Worm (Caenorhabditis elegans) whole organism, mixed stage, embryonic: ENCODE data around the gene spp-14.

Source experiments
- M03D4.4 ChIP-seq: sonication (generic microtip); optimal IDR thresholded peaks from 2 replicates; lab custom pipeline; 2017; ENCODE audit warnings: mild to moderate bottlenecking, missing genetic modification characterization, missing compliant biosample characterization
- ceh-43 ChIP-seq: fragments of 200-800 bp; sonication (Bioruptor generic); optimal IDR thresholded peaks from 2 replicates; lab custom pipeline; 2018; ENCODE audit warnings: mild to moderate bottlenecking, missing genetic modification characterization, moderate library complexity, missing compliant biosample characterization
- ceh-83 ChIP-seq: fragments of 200-800 bp; sonication (Bioruptor generic); optimal IDR thresholded peaks from 2 replicates; lab custom pipeline; 2018; ENCODE audit warnings: mild to moderate bottlenecking, missing genetic modification characterization, missing compliant biosample characterization
- ces-1 ChIP-seq: fragments of 150-350 bp; optimal IDR thresholded peaks from 2 replicates; lab custom pipeline; 2014; ENCODE audit warnings: missing biosample characterization, missing genetic modification reagents, missing genetic modification characterization
- cnd-1 ChIP-seq: fragments of 200-800 bp; sonication (Bioruptor generic); optimal IDR thresholded peaks from 2 replicates; lab custom pipeline; 2018; ENCODE audit warnings: mild to moderate bottlenecking, missing genetic modification characterization, missing compliant biosample characterization
- drap-1 ChIP-seq: fragments of 200-800 bp; sonication (Bioruptor generic); optimal IDR thresholded peaks from 3 replicates; lab custom pipeline; 2018; ENCODE audit warnings: mild to moderate bottlenecking, missing genetic modification characterization, missing compliant biosample characterization
- ham-2 ChIP-seq: fragments of 200-800 bp; sonication (Bioruptor generic); optimal IDR thresholded peaks from 2 replicates; lab custom pipeline; 2018; ENCODE audit warnings: mild to moderate bottlenecking, missing genetic modification characterization, missing compliant biosample characterization
- hlh-1 ChIP-seq: fragments of 150-350 bp; optimal IDR thresholded peaks from 2 replicates; lab custom pipeline; 2014; ENCODE audit warnings: missing biosample characterization, missing genetic modification reagents, missing genetic modification characterization
- lin-13 ChIP-seq: fragments of 150-350 bp; optimal IDR thresholded peaks from 2 replicates; lab custom pipeline; 2014; ENCODE audit warnings: missing biosample characterization, missing genetic modification characterization
- lsy-2 ChIP-seq: fragments of 150-350 bp; optimal IDR thresholded peaks from 2 replicates; lab custom pipeline; 2014; ENCODE audit warnings: missing biosample characterization, missing genetic modification characterization
- mab-5 ChIP-seq: fragments of 150-350 bp; optimal IDR thresholded peaks from 2 replicates; lab custom pipeline; 2014; ENCODE audit warnings: missing biosample characterization, missing genetic modification characterization
- mep-1 ChIP-seq: fragments of 150-350 bp; optimal IDR thresholded peaks from 2 replicates; lab custom pipeline; 2017; ENCODE audit warnings: missing biosample characterization, missing genetic modification reagents, missing genetic modification characterization, inconsistent platforms
- mls-2 ChIP-seq: sonication (generic microtip); optimal IDR thresholded peaks from 2 replicates; lab custom pipeline; 2016; ENCODE audit warnings: mild to moderate bottlenecking, missing genetic modification characterization, moderate library complexity, missing compliant biosample characterization
- nhr-2 ChIP-seq: fragments of 150-350 bp; optimal IDR thresholded peaks from 2 replicates; lab custom pipeline; 2014; ENCODE audit warnings: missing biosample characterization, missing genetic modification characterization
- nhr-28 ChIP-seq: fragments of 150-350 bp; optimal IDR thresholded peaks from 2 replicates; lab custom pipeline; 2014; ENCODE audit warnings: missing biosample characterization, missing genetic modification characterization
- pha-4 ChIP-seq: fragments of 150-350 bp; optimal IDR thresholded peaks from 2 replicates; lab custom pipeline; 2018; ENCODE audit warnings: missing biosample characterization, missing genetic modification reagents, missing genetic modification characterization
- sem-2 ChIP-seq: fragments of 200-800 bp; sonication (Bioruptor generic); optimal IDR thresholded peaks from 2 replicates; lab custom pipeline; 2018; ENCODE audit warnings: mild to moderate bottlenecking, missing genetic modification characterization, missing compliant biosample characterization
- snpc-4 ChIP-seq: fragments of 150-350 bp; optimal IDR thresholded peaks from 2 replicates; lab custom pipeline; 2014; ENCODE audit warnings: missing biosample characterization, missing genetic modification characterization
- sptf-1 ChIP-seq: sonication (generic microtip); optimal IDR thresholded peaks from 2 replicates; lab custom pipeline; 2017; ENCODE audit warnings: mild to moderate bottlenecking, missing genetic modification characterization, moderate library complexity, missing compliant biosample characterization
- tbx-8 ChIP-seq: fragments of 200-800 bp; sonication (Bioruptor generic); optimal IDR thresholded peaks from 2 replicates; lab custom pipeline; 2018; ENCODE audit warnings: mild to moderate bottlenecking, missing genetic modification characterization, moderate library complexity, missing compliant biosample characterization
- unc-120 ChIP-seq: sonication (generic microtip); optimal IDR thresholded peaks from 2 replicates; lab custom pipeline; 2017; ENCODE audit warnings: missing genetic modification characterization, missing compliant biosample characterization; ENCODE audit not compliant: poor library complexity, severe bottlenecking
- unc-39 ChIP-seq: fragments of 150-350 bp; optimal IDR thresholded peaks from 2 replicates; lab custom pipeline; 2014; ENCODE audit warnings: missing biosample characterization, missing genetic modification characterization
- unc-62 ChIP-seq: fragments of 150-350 bp; optimal IDR thresholded peaks from 2 replicates; lab custom pipeline; 2014; ENCODE audit warnings: missing biosample characterization, missing genetic modification reagents, missing genetic modification characterization

spp-14 gene

ce11 chrX:7725615-7726014 is at the start of gene spp-14:
Gene spp-14 (plus strand): TSS chrX:7725979.
- TF ChIP-seq sem-2 (GFP tag; lab: Kevin White, UChicago) (no peak), ceh-43 (GFP tag; lab: Kevin White, UChicago) (no peak), nhr-2 (tag; lab: Kevin White, UChicago) (no peak), drap-1 (GFP tag; lab: Kevin White, UChicago) (no peak), mep-1 (tag; lab: Kevin White, UChicago) (no peak), mab-5 (tag; lab: Kevin White, UChicago) (no peak), snpc-4 (tag; lab: Kevin White, UChicago) (no peak), nhr-28 (tag; lab: Kevin White, UChicago) (no peak), unc-39 (tag; lab: Kevin White, UChicago) (no peak), pha-4 (no peak), tbx-8 (GFP tag; lab: Kevin White, UChicago) (no peak), M03D4.4 (no peak), ham-2 (GFP tag; lab: Kevin White, UChicago) (no peak), lsy-2 (no peak), ceh-83 (GFP tag; lab: Kevin White, UChicago) (no peak)

- TF ChIP-seq unc-39 (tag; lab: Kevin White, UChicago) (no peak), ces-1 (peak; percentile 20)
These were observed 47.2 kb upstream of the spp-14 start for ce11 chrX:7678437-7679139.

- TF ChIP-seq cnd-1 (tag; lab: Kevin White, UChicago) (no peak), sptf-1 (tag; lab: Kevin White, UChicago) (no peak), lin-13 (tag; lab: Kevin White, UChicago) (no peak), ces-1 (peak; percentile 87), mep-1 (tag; lab: Kevin White, UChicago) (no peak)
These were observed 45.9 kb upstream of the spp-14 start for ce11 chrX:7679835-7680234.

ce11 chrX:7680545-7681330 is 45.0 kb upstream of the spp-14 start, which contains the start of gene stn-2:
Gene stn-2 (minus strand): TSS chrX:7680619.
- no peak for TF ChIP-seq lsy-2
- peak; percentile 43 for TF ChIP-seq unc-120 (tag; lab: Kevin White, UChicago)
- peak; percentile 87 for TF ChIP-seq hlh-1 (tag; lab: Kevin White, UChicago)

ce11 chrX:7681965-7682946 is 43.5 kb upstream of the spp-14 start, which contains the start of gene unc-18:
Gene unc-18 (plus strand): TSS chrX:7682896.
- no peak for TF ChIP-seq unc-39 (tag; lab: Kevin White, UChicago)
- TF ChIP-seq cnd-1 (tag; lab: Kevin White, UChicago) = no peak
- peak; percentile 83 for TF ChIP-seq ces-1
- peak; percentile 47 for TF ChIP-seq unc-62 (GFP tag; lab: Kevin White, UChicago)
- TF ChIP-seq ceh-43 (GFP tag; lab: Kevin White, UChicago) = no peak

ce11 chrX:7689119-7689518 is 36.7 kb upstream of the spp-14 start, which contains the start of gene clik-2:
Gene clik-2 (minus strand): TSS chrX:7689219.
- TF ChIP-seq ces-1 = no peak
- TF ChIP-seq unc-120 (tag; lab: Kevin White, UChicago) = no peak
- no peak for TF ChIP-seq mls-2 (tag; lab: Kevin White, UChicago)
- TF ChIP-seq ham-2 (GFP tag; lab: Kevin White, UChicago) = no peak
- TF ChIP-seq, all 35 proteins: peak for 0
